Fruit fly (Drosophila melanogaster) whole organism: Measurements from ENCODE around the gene CG44532.

ENCODE experiments used
- CG8478 ChIP-seq: fragments of >200 bp; optimal IDR thresholded peaks from 2 replicates; lab custom pipeline; 2018; ENCODE audit warnings: inconsistent platforms
- pan ChIP-seq: fragments of >200 bp; optimal IDR thresholded peaks from 2 replicates; lab custom pipeline; 2017
- psq ChIP-seq: fragments of >200 bp; optimal IDR thresholded peaks from 2 replicates; lab custom pipeline; 2017
- usp ChIP-seq: fragments of >200 bp; optimal IDR thresholded peaks from 2 replicates; lab custom pipeline; 2017; ENCODE audit warnings: missing biosample characterization, missing genetic modification characterization, mixed read lengths

DNA sequence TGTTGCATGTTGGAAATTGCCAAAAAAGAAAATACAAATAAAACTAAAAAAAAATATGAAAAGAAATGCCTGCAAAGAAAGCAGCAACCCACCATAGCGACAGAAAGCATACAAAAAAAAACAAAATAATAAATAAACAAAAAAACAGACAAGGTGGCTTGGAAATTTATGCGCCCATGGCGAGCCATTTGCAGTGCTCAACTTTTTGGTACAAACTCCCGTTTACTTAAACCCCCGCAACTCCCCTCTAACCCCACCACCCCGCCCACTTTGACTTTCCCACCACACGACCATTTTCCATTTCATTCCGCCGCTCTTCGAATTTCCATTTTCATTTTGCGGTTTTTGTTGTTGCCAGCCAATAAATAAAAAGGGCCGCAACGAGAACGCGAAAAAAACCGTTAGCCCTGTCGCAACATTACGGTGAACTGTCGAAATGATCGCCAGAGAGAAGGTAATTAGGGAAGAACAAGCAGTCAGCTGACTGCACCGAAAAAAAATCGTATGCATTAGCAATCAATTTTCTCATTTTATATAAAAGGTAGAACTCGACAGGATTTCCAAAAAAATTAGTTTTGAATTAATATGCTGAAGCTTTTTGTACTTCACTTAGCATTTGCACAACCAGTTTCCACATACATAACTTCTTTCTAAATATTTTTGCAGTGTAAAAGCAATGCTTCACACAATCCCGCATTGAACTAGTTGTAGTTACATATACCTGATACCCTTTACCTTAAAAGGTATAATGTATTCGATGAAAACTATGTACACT, 24.9 kb upstream of the CG44532 start:
- TF ChIP-seq usp (GFP tag; lab: Kevin White, UChicago) (no peak), pan (lab: Kevin White, UChicago) (no peak), psq (no peak), CG8478 (lab: Kevin White, UChicago) (no peak)
